Fruit fly (Drosophila melanogaster) whole organism, prepupa: ENCODE measurements around the gene Gad1.

Experiments used
- CG10669 ChIP-seq: fragments of 200-800 bp; sonication (Bioruptor generic); optimal IDR thresholded peaks from 3 replicates; lab custom pipeline; 2018; ENCODE audit warnings: missing biosample characterization, mild to moderate bottlenecking, missing genetic modification characterization, moderate library complexity
- CG1621 ChIP-seq: fragments of 200-800 bp; sonication (Bioruptor generic); optimal IDR thresholded peaks from 3 replicates; lab custom pipeline; 2018; ENCODE audit warnings: missing biosample characterization, mild to moderate bottlenecking, missing genetic modification characterization
- CG6808 ChIP-seq: fragments of 200-800 bp; sonication (Bioruptor generic); optimal IDR thresholded peaks from 3 replicates; lab custom pipeline; 2017; ENCODE audit warnings: missing biosample characterization, missing genetic modification characterization, mild to moderate bottlenecking, moderate library complexity, missing genetic modification reagents
- OdsH ChIP-seq: fragments of 200-800 bp; sonication (Bioruptor generic); optimal IDR thresholded peaks from 3 replicates; lab custom pipeline; 2016; ENCODE audit warnings: missing biosample characterization, missing genetic modification characterization
- achi ChIP-seq: fragments of 200-800 bp; sonication (Bioruptor generic); optimal IDR thresholded peaks from 3 replicates; lab custom pipeline; 2016; ENCODE audit warnings: missing biosample characterization, missing genetic modification characterization

DNA sequence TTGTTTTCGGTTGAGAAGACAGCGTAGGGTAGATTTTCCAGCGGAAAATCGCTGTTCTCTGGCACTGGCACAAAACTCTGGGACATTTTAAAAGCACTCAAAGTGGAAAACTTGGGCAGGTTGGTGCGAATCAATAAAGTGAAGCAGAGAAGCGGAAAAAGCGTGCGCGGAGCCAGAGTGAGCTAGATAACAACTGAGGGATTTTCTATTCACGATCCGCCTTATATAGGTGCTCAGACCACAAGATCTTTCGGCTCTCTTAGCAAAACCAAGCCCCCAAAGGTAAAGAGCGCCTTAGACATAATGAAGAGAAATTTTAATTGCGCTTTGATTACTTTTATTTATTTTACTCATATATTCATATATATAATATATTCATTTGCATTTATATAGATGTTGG lies 14.8 kb downstream of the Gad1 start, which contains the start of gene Faa:
- TF ChIP-seq CG10669 (GFP tag; lab: Kevin White, UChicago), result no peak
- TF ChIP-seq CG6808 (GFP tag; lab: Kevin White, UChicago), result no peak
- no peak for TF ChIP-seq CG1621
- TF ChIP-seq OdsH (GFP tag; lab: Kevin White, UChicago), result no peak
- no peak for TF ChIP-seq achi (GFP tag; lab: Kevin White, UChicago)
